Worm (Caenorhabditis elegans) whole organism, L3 larva: ENCODE data around the gene W09C2.8.

Experiments
- ceh-28 ChIP-seq: fragments of 150-350 bp; optimal IDR thresholded peaks from 2 replicates; lab custom pipeline; 2014; ENCODE audit warnings: missing biosample characterization, missing genetic modification reagents, missing genetic modification characterization
- unc-39 ChIP-seq: sonication (generic microtip); optimal IDR thresholded peaks from 4 replicates; lab custom pipeline; 2017; ENCODE audit warnings: missing biosample characterization, missing genetic modification characterization

ce11 chrIV:9651234-9651633 is 27.1 kb upstream of the W09C2.8 start, which contains the start of gene chca-1:
- TF ChIP-seq unc-39 (tag; lab: Kevin White, UChicago) = no peak
- TF ChIP-seq ceh-28 (tag; lab: Kevin White, UChicago) = no peak
